Worm (Caenorhabditis elegans): ENCODE measurements around the gene deg-3.

ce11 chrV:11412125-11412524 is 2.8 kb downstream of the deg-3 start:
- TF ChIP-seq unc-3 (GFP tag; conservative IDR thresholded peaks at IDR 0.05) (no peak), unc-3 (tag; optimal IDR thresholded peaks at IDR 0.05) (no peak), pax-1 (tag; optimal IDR thresholded peaks at IDR 0.05) (no peak), tbx-2 (tag; optimal IDR thresholded peaks at IDR 0.05) (no peak), pqm-1 (tag; optimal IDR thresholded peaks at IDR 0.05) (no peak), nhr-11 (tag; optimal IDR thresholded peaks at IDR 0.05) (no peak), ets-4 (tag; optimal IDR thresholded peaks at IDR 0.05) (no peak), hlh-30 (tag; optimal IDR thresholded peaks at IDR 0.05; ENCODE audit: insufficient read depth) (no peak), ref-2 (tag; optimal IDR thresholded peaks at IDR 0.05) (no peak), unc-55 (GFP tag; optimal IDR thresholded peaks at IDR 0.05) (no peak), fkh-10 (GFP tag; optimal IDR thresholded peaks at IDR 0.05) (no peak), fkh-6 (tag; optimal IDR thresholded peaks at IDR 0.05) (no peak), fax-1 (tag; optimal IDR thresholded peaks at IDR 0.05) (no peak), ama-1 (optimal IDR thresholded peaks at IDR 0.05) (no peak)

Measured in whole organism, late embryonic.